Fruit fly (Drosophila melanogaster) whole organism, prepupa: Measurements from ENCODE around the gene Cnep1r2.

Source experiments
- Blimp-1 ChIP-seq: fragments of 200-800 bp; sonication (Bioruptor generic); optimal IDR thresholded peaks from 3 replicates; lab custom pipeline; 2017; ENCODE audit warnings: missing biosample characterization, missing genetic modification characterization, mild to moderate bottlenecking, moderate library complexity, missing genetic modification reagents
- CG10631 ChIP-seq: fragments of 200-800 bp; sonication (Bioruptor generic); optimal IDR thresholded peaks from 2 replicates; lab custom pipeline; 2016; ENCODE audit warnings: missing biosample characterization, missing genetic modification characterization
- CG10669 ChIP-seq: fragments of 200-800 bp; sonication (Bioruptor generic); optimal IDR thresholded peaks from 3 replicates; lab custom pipeline; 2018; ENCODE audit warnings: missing biosample characterization, mild to moderate bottlenecking, missing genetic modification characterization, moderate library complexity
- CG11294 ChIP-seq: fragments of 200-800 bp; sonication (Bioruptor generic); IDR thresholded peaks from 2 replicates; pipeline ENCODE4 v1.3.6; 2022; ENCODE audit warnings: missing biosample characterization, missing genetic modification characterization
- CG11902 ChIP-seq: fragments of 200-800 bp; sonication (Bioruptor generic); optimal IDR thresholded peaks from 3 replicates; lab custom pipeline; 2016; ENCODE audit warnings: missing biosample characterization, missing genetic modification characterization
- CG1621 ChIP-seq: fragments of 200-800 bp; sonication (Bioruptor generic); optimal IDR thresholded peaks from 3 replicates; lab custom pipeline; 2018; ENCODE audit warnings: missing biosample characterization, mild to moderate bottlenecking, missing genetic modification characterization
- CG16779 ChIP-seq: fragments of 200-800 bp; sonication (Bioruptor generic); optimal IDR thresholded peaks from 3 replicates; lab custom pipeline; 2017; ENCODE audit warnings: missing biosample characterization, mild to moderate bottlenecking, missing genetic modification characterization
- CG3032 ChIP-seq: fragments of 200-800 bp; optimal IDR thresholded peaks from 2 replicates; lab custom pipeline; 2019; ENCODE audit warnings: missing biosample characterization, mild to moderate bottlenecking, missing genetic modification characterization, moderate library complexity
- CG31627 ChIP-seq: fragments of 200-800 bp; sonication (Bioruptor generic); optimal IDR thresholded peaks from 3 replicates; lab custom pipeline; 2016; ENCODE audit warnings: missing biosample characterization, missing genetic modification characterization
- CG32006 ChIP-seq: fragments of 200-800 bp; sonication (Bioruptor generic); optimal IDR thresholded peaks from 3 replicates; lab custom pipeline; 2017; ENCODE audit warnings: missing biosample characterization, mild to moderate bottlenecking, missing genetic modification characterization
- CG34406 ChIP-seq: fragments of 200-800 bp; sonication (Bioruptor generic); optimal IDR thresholded peaks from 3 replicates; lab custom pipeline; 2016; ENCODE audit warnings: missing biosample characterization, missing genetic modification characterization
- CG3919 ChIP-seq: fragments of 200-800 bp; sonication (Bioruptor generic); optimal IDR thresholded peaks from 3 replicates; lab custom pipeline; 2016; ENCODE audit warnings: missing biosample characterization, missing genetic modification characterization
- CG6163 ChIP-seq: fragments of 200-800 bp; sonication (Bioruptor generic); IDR thresholded peaks from 3 replicates; pipeline ENCODE4 v1.3.6; 2022; ENCODE audit warnings: missing biosample characterization, missing genetic modification characterization
- CG6276 ChIP-seq: fragments of 200-800 bp; sonication (Bioruptor generic); optimal IDR thresholded peaks from 2 replicates; lab custom pipeline; 2017; ENCODE audit warnings: missing biosample characterization, mild to moderate bottlenecking, missing genetic modification characterization
- CG6792 ChIP-seq: fragments of 200-800 bp; sonication (Bioruptor generic); optimal IDR thresholded peaks from 3 replicates; lab custom pipeline; 2016; ENCODE audit warnings: missing biosample characterization, missing genetic modification characterization
- CG6808 ChIP-seq: fragments of 200-800 bp; sonication (Bioruptor generic); optimal IDR thresholded peaks from 3 replicates; lab custom pipeline; 2017; ENCODE audit warnings: missing biosample characterization, missing genetic modification characterization, mild to moderate bottlenecking, moderate library complexity, missing genetic modification reagents
- CG6854 ChIP-seq: fragments of 200-800 bp; sonication (Bioruptor generic); optimal IDR thresholded peaks from 2 replicates; lab custom pipeline; 2017; ENCODE audit warnings: missing biosample characterization, mild to moderate bottlenecking, missing genetic modification characterization
- CG7368 ChIP-seq: fragments of 200-800 bp; sonication (Bioruptor generic); optimal IDR thresholded peaks from 3 replicates; lab custom pipeline; 2016; ENCODE audit warnings: missing biosample characterization, missing genetic modification characterization
- CG8119 ChIP-seq: fragments of 200-800 bp; sonication (Bioruptor generic); IDR thresholded peaks from 3 replicates; pipeline ENCODE4 v1.3.6; 2022; ENCODE audit warnings: missing biosample characterization, missing genetic modification characterization
- CG9139 ChIP-seq: fragments of 200-800 bp; sonication (Bioruptor generic); optimal IDR thresholded peaks from 3 replicates; lab custom pipeline; 2017; ENCODE audit warnings: missing biosample characterization, mild to moderate bottlenecking, missing genetic modification characterization
- Eip75B ChIP-seq: fragments of 200-800 bp; sonication (Bioruptor generic); optimal IDR thresholded peaks from 3 replicates; lab custom pipeline; 2016; ENCODE audit warnings: missing biosample characterization, missing genetic modification characterization
- Eip78C ChIP-seq: fragments of 200-800 bp; sonication (Bioruptor generic); peaks from one replicate; lab custom pipeline; 2016; ENCODE audit warnings: missing biosample characterization, missing genetic modification characterization
- Eip93F ChIP-seq: fragments of 200-800 bp; sonication (Bioruptor generic); optimal IDR thresholded peaks from 2 replicates; lab custom pipeline; 2016; ENCODE audit warnings: missing biosample characterization, mild to moderate bottlenecking, missing genetic modification characterization
- Ets96B ChIP-seq: fragments of 200-800 bp; optimal IDR thresholded peaks from 2 replicates; lab custom pipeline; 2019; ENCODE audit warnings: missing biosample characterization, mild to moderate bottlenecking, missing genetic modification characterization, moderate library complexity
- Gug ChIP-seq: fragments of 200-800 bp; sonication (Bioruptor generic); IDR thresholded peaks from 2 replicates; pipeline ENCODE4 v1.3.6; 2022; ENCODE audit warnings: missing biosample characterization, missing genetic modification characterization
- Hr38 ChIP-seq: sonication (Bioruptor generic); optimal IDR thresholded peaks from 2 replicates; lab custom pipeline; 2016; ENCODE audit warnings: missing biosample characterization, missing genetic modification characterization
- Hr39 ChIP-seq: fragments of 200-800 bp; sonication (Bioruptor generic); optimal IDR thresholded peaks from 2 replicates; lab custom pipeline; 2016; ENCODE audit warnings: missing biosample characterization, missing genetic modification characterization
- Met ChIP-seq: fragments of 200-800 bp; sonication (Bioruptor generic); optimal IDR thresholded peaks from 3 replicates; lab custom pipeline; 2016; ENCODE audit warnings: missing biosample characterization, missing genetic modification characterization
- Sox102F ChIP-seq: fragments of 200-800 bp; sonication (Bioruptor generic); optimal IDR thresholded peaks from 2 replicates; lab custom pipeline; 2016; ENCODE audit warnings: missing biosample characterization, mild to moderate bottlenecking, missing genetic modification characterization
- Sox15 ChIP-seq: fragments of 200-800 bp; sonication (Bioruptor generic); optimal IDR thresholded peaks from 3 replicates; lab custom pipeline; 2016; ENCODE audit warnings: missing biosample characterization, missing genetic modification characterization
- achi ChIP-seq: fragments of 200-800 bp; sonication (Bioruptor generic); optimal IDR thresholded peaks from 3 replicates; lab custom pipeline; 2016; ENCODE audit warnings: missing biosample characterization, missing genetic modification characterization
- acj6 ChIP-seq: fragments of 200-800 bp; sonication (Bioruptor generic); optimal IDR thresholded peaks from 3 replicates; lab custom pipeline; 2016; ENCODE audit warnings: missing biosample characterization, missing genetic modification characterization
- cyc ChIP-seq: fragments of 200-800 bp; sonication (Bioruptor generic); optimal IDR thresholded peaks from 3 replicates; lab custom pipeline; 2016; ENCODE audit warnings: missing biosample characterization, missing genetic modification characterization
- dac ChIP-seq: fragments of 200-800 bp; sonication (Bioruptor generic); optimal IDR thresholded peaks from 2 replicates; lab custom pipeline; 2017; ENCODE audit warnings: missing biosample characterization, mild to moderate bottlenecking, missing genetic modification characterization
- dsx ChIP-seq: fragments of 200-800 bp; optimal IDR thresholded peaks from 3 replicates; lab custom pipeline; 2019; ENCODE audit warnings: missing biosample characterization, mild to moderate bottlenecking, missing genetic modification characterization, moderate library complexity; ENCODE audit not compliant: poor library complexity, severe bottlenecking
- fd59A ChIP-seq: fragments of 200-800 bp; sonication (Bioruptor generic); optimal IDR thresholded peaks from 2 replicates; lab custom pipeline; 2017; ENCODE audit warnings: missing biosample characterization, mild to moderate bottlenecking, missing genetic modification characterization, missing genetic modification reagents
- fd85E ChIP-seq: fragments of 200-800 bp; sonication (Bioruptor generic); optimal IDR thresholded peaks from 3 replicates; lab custom pipeline; 2016; ENCODE audit warnings: missing biosample characterization, missing genetic modification characterization
- fkh ChIP-seq: fragments of 200-800 bp; sonication (Bioruptor generic); optimal IDR thresholded peaks from 3 replicates; lab custom pipeline; 2017; ENCODE audit warnings: missing biosample characterization, mild to moderate bottlenecking, missing genetic modification characterization, moderate library complexity
- lz ChIP-seq: fragments of 200-800 bp; sonication (Bioruptor generic); optimal IDR thresholded peaks from 3 replicates; lab custom pipeline; 2016; ENCODE audit warnings: missing biosample characterization, missing genetic modification characterization
- net ChIP-seq: fragments of 200-800 bp; sonication (Bioruptor generic); optimal IDR thresholded peaks from 3 replicates; lab custom pipeline; 2016; ENCODE audit warnings: missing biosample characterization, missing genetic modification characterization
- pdm3 ChIP-seq: fragments of 200-800 bp; sonication (Bioruptor generic); optimal IDR thresholded peaks from 3 replicates; lab custom pipeline; 2016; ENCODE audit warnings: missing biosample characterization, missing genetic modification characterization
- salr ChIP-seq, 2 experiments: fragments of 200-800 bp; sonication (Bioruptor generic); optimal IDR thresholded peaks; 3 replicates each; lab custom pipeline; 2016 to 2018; ENCODE audit warnings: missing biosample characterization in 2 of 2, missing genetic modification characterization in 2 of 2, mild to moderate bottlenecking in 1 of 2
- spab ChIP-seq: fragments of 200-800 bp; sonication (Bioruptor generic); optimal IDR thresholded peaks from 2 replicates; lab custom pipeline; 2017; ENCODE audit warnings: missing biosample characterization, mild to moderate bottlenecking, missing genetic modification characterization, missing genetic modification reagents
- ss ChIP-seq, 2 experiments: fragments of 200-800 bp; sonication (Bioruptor generic); optimal IDR thresholded peaks; 2 replicates in 1 of 2; 3 replicates in 1 of 2; lab custom pipeline; 2017 to 2018; ENCODE audit warnings: mild to moderate bottlenecking in 2 of 2, missing biosample characterization in 2 of 2, missing genetic modification characterization in 2 of 2, moderate library complexity in 1 of 2
- topi ChIP-seq: fragments of 200-800 bp; sonication (Bioruptor generic); optimal IDR thresholded peaks from 3 replicates; lab custom pipeline; 2016; ENCODE audit warnings: missing biosample characterization, missing genetic modification characterization

The Cnep1r2 gene

DNA sequence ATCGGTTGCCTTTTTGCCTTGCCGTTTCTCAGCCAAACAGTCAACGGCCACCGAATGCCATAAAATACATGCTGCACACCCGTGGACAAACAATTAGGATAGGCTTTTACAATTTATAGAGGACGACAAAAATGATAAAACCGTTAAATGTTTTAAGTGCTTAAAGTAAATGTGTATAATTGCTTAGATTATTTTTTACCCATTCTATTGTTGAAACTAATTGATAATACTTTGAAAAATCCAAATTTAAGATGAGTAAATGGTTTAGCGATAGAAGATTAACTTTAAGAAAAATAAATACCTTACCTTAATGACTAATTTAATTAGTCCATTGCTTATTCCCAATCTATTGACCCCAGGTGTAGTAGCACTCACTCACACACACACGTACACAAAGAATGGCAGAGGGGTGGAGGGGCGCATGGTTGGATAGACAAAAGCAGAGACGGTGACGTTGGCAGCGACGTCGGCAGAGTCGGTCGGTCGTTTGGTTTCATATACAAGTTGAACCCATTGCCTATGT, 40.7 kb downstream of the Cnep1r2 start (continued):
- TF ChIP-seq Ets96B (tag; lab: Kevin White, UChicago) (peak; percentile 82), topi (GFP tag; lab: Kevin White, UChicago) (peak; percentile 88), Sox15 (GFP tag; lab: Kevin White, UChicago) (peak; percentile 65), spab (peak; percentile 85), CG6792 (peak; percentile 88), CG7368 (GFP tag; lab: Kevin White, UChicago) (peak; percentile 66), Gug (peak; percentile 86), fd85E (GFP tag; lab: Kevin White, UChicago) (no peak), Eip75B (GFP tag; lab: Kevin White, UChicago) (peak; percentile 95), CG10631 (GFP tag; lab: Kevin White, UChicago) (peak; percentile 94), fkh (peak; percentile 70), CG11902 (GFP tag; lab: Kevin White, UChicago) (peak; percentile 80), pdm3 (GFP tag; lab: Kevin White, UChicago) (peak; percentile 88), Sox102F (GFP tag; lab: Kevin White, UChicago) (peak; percentile 85), acj6 (GFP tag; lab: Kevin White, UChicago) (peak; percentile 85), salr (GFP tag; optimal IDR thresholded peaks at IDR 0.05; lab: Kevin White, UChicago) (peak; percentile 42 to 93), CG6808 (GFP tag; lab: Kevin White, UChicago) (peak; percentile 88), CG6854 (GFP tag; lab: Kevin White, UChicago) (peak; percentile 35), CG6163 (peak; percentile 84; the same call in 2 of the 3 replicates), fd59A (GFP tag; lab: Kevin White, UChicago) (peak; percentile 83), lz (GFP tag; lab: Kevin White, UChicago) (peak; percentile 92)

dm6 chr3L:10679711-10680154, 41.8 kb downstream of the Cnep1r2 start:
- TF ChIP-seq Eip78C (GFP tag; lab: Kevin White, UChicago): peak; percentile 75
- peak; percentile 0 for TF ChIP-seq CG9139 (GFP tag; lab: Kevin White, UChicago)
- TF ChIP-seq fd59A (GFP tag; lab: Kevin White, UChicago): no peak
- no peak for TF ChIP-seq spab
- TF ChIP-seq CG16779 (tag; lab: Kevin White, UChicago): peak; percentile 28
- TF ChIP-seq CG32006: peak; percentile 56
- no peak for TF ChIP-seq CG10631 (GFP tag; lab: Kevin White, UChicago)
- peak in 1 of 2 experiments; percentile 38 for TF ChIP-seq ss (GFP tag; optimal IDR thresholded peaks at IDR 0.05; lab: Kevin White, UChicago)
- TF ChIP-seq fd85E (GFP tag; lab: Kevin White, UChicago): no peak
- peak; percentile 42 for TF ChIP-seq net (GFP tag; lab: Kevin White, UChicago)
- TF ChIP-seq CG11902 (GFP tag; lab: Kevin White, UChicago): no peak
- TF ChIP-seq dsx: peak; percentile 29
- no peak for TF ChIP-seq cyc
- no peak for TF ChIP-seq dac (GFP tag; lab: Kevin White, UChicago)
- peak; percentile 52; the same call in 2 of the 3 replicates for TF ChIP-seq CG8119
- peak; percentile 26 for TF ChIP-seq Sox102F (GFP tag; lab: Kevin White, UChicago)
- no peak for TF ChIP-seq CG3032 (tag; lab: Kevin White, UChicago)
- TF ChIP-seq CG11294 (GFP tag; lab: Robert Waterston, UW): 0 out of 2 replicates have a peak, but pooled peaks have one; percentile 32
- TF ChIP-seq topi (GFP tag; lab: Kevin White, UChicago): no peak
- TF ChIP-seq Hr38 (GFP tag; lab: Kevin White, UChicago): no peak
- no peak for TF ChIP-seq CG1621 (tag; lab: Kevin White, UChicago)
- no peak for TF ChIP-seq CG34406
- TF ChIP-seq Sox15 (GFP tag; lab: Kevin White, UChicago): no peak
- peak; percentile 30 for TF ChIP-seq achi
- no peak for TF ChIP-seq pdm3 (GFP tag; lab: Kevin White, UChicago)
- no peak for TF ChIP-seq lz (GFP tag; lab: Kevin White, UChicago)
- TF ChIP-seq Eip93F (GFP tag; lab: Kevin White, UChicago): no peak
- TF ChIP-seq acj6 (GFP tag; lab: Kevin White, UChicago): peak; percentile 24
- TF ChIP-seq Gug: no peak
- TF ChIP-seq CG10669: peak; percentile 7
- TF ChIP-seq Ets96B (tag; lab: Kevin White, UChicago): peak; percentile 36
- TF ChIP-seq Hr39 (GFP tag; lab: Kevin White, UChicago): no peak
- TF ChIP-seq CG6808 (GFP tag; lab: Kevin White, UChicago): peak; percentile 1
- no peak for TF ChIP-seq CG31627 (GFP tag; lab: Kevin White, UChicago)
- no peak for TF ChIP-seq CG7368 (GFP tag; lab: Kevin White, UChicago)
- no peak for TF ChIP-seq Blimp-1
- peak; percentile 44 for TF ChIP-seq Met (GFP tag; lab: Kevin White, UChicago)
- peak; percentile 22 for TF ChIP-seq CG6276
- TF ChIP-seq CG3919: peak; percentile 16
- peak; percentile 16 for TF ChIP-seq Eip75B (GFP tag; lab: Kevin White, UChicago)
- no peak for TF ChIP-seq CG6792
- TF ChIP-seq salr (GFP tag; optimal IDR thresholded peaks at IDR 0.05; lab: Kevin White, UChicago): peak in 1 of 2 experiments; percentile 13
